Fruit fly (Drosophila melanogaster) whole organism, embryonic: ENCODE data around the gene Ir31a.

Experiments
- Ada2b ChIP-seq: fragments of 200-800 bp; sonication (Bioruptor generic); IDR thresholded peaks from 2 replicates; pipeline ENCODE4 v1.3.6; 2022; ENCODE audit warnings: missing biosample characterization, missing genetic modification characterization
- Adf1 ChIP-seq: fragments of 200-800 bp; sonication (Bioruptor generic); IDR thresholded peaks from 2 replicates; pipeline ENCODE4 v1.3.6; 2022; ENCODE audit warnings: missing biosample characterization, missing genetic modification characterization
- B-H1 ChIP-seq: fragments of 200-800 bp; sonication (Bioruptor generic); IDR thresholded peaks from 3 replicates; pipeline ENCODE4 v1.3.6; 2022; ENCODE audit warnings: missing biosample characterization, missing genetic modification characterization
- Bteb2 ChIP-seq: fragments of 200-800 bp; sonication (Bioruptor generic); optimal IDR thresholded peaks from 2 replicates; lab custom pipeline; 2016; ENCODE audit warnings: missing biosample characterization, missing genetic modification characterization
- CG10209 ChIP-seq: fragments of 200-800 bp; sonication (Bioruptor generic); optimal IDR thresholded peaks from 3 replicates; lab custom pipeline; 2017; ENCODE audit warnings: missing biosample characterization, mild to moderate bottlenecking, missing genetic modification characterization, missing genetic modification reagents
- CG11695 ChIP-seq: fragments of 200-800 bp; sonication (Bioruptor generic); IDR thresholded peaks from 3 replicates; pipeline ENCODE4 v1.3.6; 2022; ENCODE audit warnings: missing biosample characterization, missing genetic modification characterization
- CG11723 ChIP-seq: fragments of 200-800 bp; sonication (Bioruptor generic); optimal IDR thresholded peaks from 2 replicates; lab custom pipeline; 2017; ENCODE audit warnings: missing biosample characterization, mild to moderate bottlenecking, missing genetic modification characterization
- CG13424 ChIP-seq: fragments of 200-800 bp; sonication (Bioruptor generic); optimal IDR thresholded peaks from 2 replicates; lab custom pipeline; 2019; ENCODE audit warnings: missing biosample characterization, mild to moderate bottlenecking, missing genetic modification characterization, moderate library complexity
- CG15011 ChIP-seq: fragments of 200-800 bp; sonication (Bioruptor generic); optimal IDR thresholded peaks from 3 replicates; lab custom pipeline; 2018; ENCODE audit warnings: missing biosample characterization, mild to moderate bottlenecking, missing genetic modification characterization
- CG17186 ChIP-seq: fragments of 200-800 bp; sonication (Bioruptor generic); optimal IDR thresholded peaks from 3 replicates; lab custom pipeline; 2017; ENCODE audit warnings: missing biosample characterization, missing genetic modification reagents, missing genetic modification characterization
- CG1832 ChIP-seq: fragments of 200-800 bp; sonication (Bioruptor generic); optimal IDR thresholded peaks from 2 replicates; lab custom pipeline; 2017; ENCODE audit warnings: missing biosample characterization, mild to moderate bottlenecking, missing genetic modification characterization, inconsistent platforms
- CG2712 ChIP-seq: fragments of 200-800 bp; optimal IDR thresholded peaks from 3 replicates; lab custom pipeline; 2019; ENCODE audit warnings: missing biosample characterization, mild to moderate bottlenecking, missing genetic modification characterization, moderate library complexity
- CG3065 ChIP-seq: fragments of 200-800 bp; sonication (Bioruptor generic); optimal IDR thresholded peaks from 2 replicates; lab custom pipeline; 2016; ENCODE audit warnings: missing biosample characterization, missing genetic modification characterization
- CG31224 ChIP-seq: fragments of 200-800 bp; sonication (Bioruptor generic); IDR thresholded peaks from 2 replicates; pipeline ENCODE4 v1.3.6; 2022; ENCODE audit warnings: missing biosample characterization, missing genetic modification characterization
- CG3163 ChIP-seq: fragments of 200-800 bp; sonication (Bioruptor generic); optimal IDR thresholded peaks from 3 replicates; lab custom pipeline; 2016; ENCODE audit warnings: missing biosample characterization, missing genetic modification characterization
- CG32532 ChIP-seq: fragments of 200-800 bp; sonication (Bioruptor generic); IDR thresholded peaks from 2 replicates; pipeline ENCODE4 v1.3.6; 2022; ENCODE audit warnings: missing biosample characterization, missing genetic modification characterization
- CG4820 ChIP-seq: fragments of 200-800 bp; sonication (Bioruptor generic); optimal IDR thresholded peaks from 3 replicates; lab custom pipeline; 2016; ENCODE audit warnings: missing biosample characterization, missing genetic modification characterization
- CG7786 ChIP-seq: fragments of 200-800 bp; sonication (Bioruptor generic); optimal IDR thresholded peaks from 2 replicates; lab custom pipeline; 2016; ENCODE audit warnings: missing biosample characterization, missing genetic modification characterization
- CG8359 ChIP-seq: fragments of 200-800 bp; sonication (Bioruptor generic); optimal IDR thresholded peaks from 2 replicates; lab custom pipeline; 2017; ENCODE audit warnings: missing biosample characterization, mild to moderate bottlenecking, missing genetic modification characterization, borderline replicate concordance
- CG9817 ChIP-seq: fragments of 200-800 bp; sonication (Bioruptor generic); optimal IDR thresholded peaks from 2 replicates; lab custom pipeline; 2018; ENCODE audit warnings: missing biosample characterization, mild to moderate bottlenecking, missing genetic modification characterization, moderate library complexity
- Chrac-16 ChIP-seq: fragments of 200-800 bp; sonication (Bioruptor generic); optimal IDR thresholded peaks from 3 replicates; lab custom pipeline; 2016; ENCODE audit warnings: missing biosample characterization, missing genetic modification characterization
- D19B ChIP-seq: fragments of 200-800 bp; sonication (Bioruptor generic); optimal IDR thresholded peaks from 2 replicates; lab custom pipeline; 2017; ENCODE audit warnings: missing biosample characterization, mild to moderate bottlenecking, missing genetic modification characterization
- Dip3 ChIP-seq: fragments of 200-800 bp; sonication (Bioruptor generic); optimal IDR thresholded peaks from 3 replicates; lab custom pipeline; 2016; ENCODE audit warnings: missing biosample characterization, missing genetic modification characterization
- E2f2 ChIP-seq: fragments of 200-800 bp; sonication (Bioruptor generic); IDR thresholded peaks from 2 replicates; pipeline ENCODE4 v1.3.6; 2022; ENCODE audit warnings: missing biosample characterization, missing genetic modification characterization
- HLH4C ChIP-seq: fragments of 200-800 bp; sonication (Bioruptor generic); IDR thresholded peaks from 3 replicates; pipeline ENCODE4 v1.3.6; 2022; ENCODE audit warnings: missing biosample characterization, missing genetic modification characterization; ENCODE audit not compliant: partially characterized antibody
- HmgZ ChIP-seq: fragments of 200-800 bp; sonication (Bioruptor generic); optimal IDR thresholded peaks from 2 replicates; lab custom pipeline; 2018; ENCODE audit warnings: missing biosample characterization, mild to moderate bottlenecking, missing genetic modification characterization
- Hsf ChIP-seq: fragments of 200-800 bp; sonication (Bioruptor generic); optimal IDR thresholded peaks from 3 replicates; lab custom pipeline; 2016; ENCODE audit warnings: missing biosample characterization, missing genetic modification characterization
- Nf-YA ChIP-seq: fragments of 200-800 bp; sonication (Bioruptor generic); IDR thresholded peaks from 2 replicates; pipeline ENCODE4 v1.3.6; 2022; ENCODE audit warnings: missing biosample characterization, missing genetic modification characterization
- Nf-YC ChIP-seq: fragments of 200-800 bp; optimal IDR thresholded peaks from 3 replicates; lab custom pipeline; 2019; ENCODE audit warnings: missing biosample characterization, mild to moderate bottlenecking, missing genetic modification characterization, moderate library complexity
- PHDP ChIP-seq: fragments of 200-800 bp; sonication (Bioruptor generic); optimal IDR thresholded peaks from 3 replicates; lab custom pipeline; 2018; ENCODE audit warnings: missing biosample characterization, mild to moderate bottlenecking, missing genetic modification characterization, moderate library complexity
- Spps ChIP-seq: fragments of 200-800 bp; sonication (Bioruptor generic); optimal IDR thresholded peaks from 2 replicates; lab custom pipeline; 2018; ENCODE audit warnings: missing biosample characterization, mild to moderate bottlenecking, missing genetic modification characterization
- Xbp1 ChIP-seq: fragments of 200-800 bp; sonication (Bioruptor generic); optimal IDR thresholded peaks from 3 replicates; lab custom pipeline; 2016; ENCODE audit warnings: missing biosample characterization, mild to moderate bottlenecking, missing genetic modification characterization
- chinmo ChIP-seq: fragments of 200-800 bp; sonication (Bioruptor generic); IDR thresholded peaks from 4 replicates; pipeline ENCODE4 v1.3.6; 2022; ENCODE audit warnings: missing biosample characterization, missing genetic modification characterization; ENCODE audit not compliant: partially characterized antibody
- danr ChIP-seq: fragments of 200-800 bp; sonication (Bioruptor generic); IDR thresholded peaks from 2 replicates; pipeline ENCODE4 v1.3.6; 2022; ENCODE audit warnings: missing biosample characterization, missing genetic modification characterization
- dm ChIP-seq: fragments of 200-800 bp; sonication (Bioruptor generic); optimal IDR thresholded peaks from 3 replicates; lab custom pipeline; 2016; ENCODE audit warnings: missing biosample characterization, missing genetic modification characterization
- ems ChIP-seq: fragments of 200-800 bp; sonication (Bioruptor generic); optimal IDR thresholded peaks from 3 replicates; lab custom pipeline; 2016; ENCODE audit warnings: missing biosample characterization, missing genetic modification characterization
- en ChIP-seq: fragments of 200-800 bp; sonication (Bioruptor generic); optimal IDR thresholded peaks from 2 replicates; lab custom pipeline; 2016; ENCODE audit warnings: missing biosample characterization, missing genetic modification characterization
- exex ChIP-seq: fragments of 200-800 bp; sonication (Bioruptor generic); optimal IDR thresholded peaks from 4 replicates; lab custom pipeline; 2018; ENCODE audit warnings: missing biosample characterization, mild to moderate bottlenecking, missing genetic modification characterization, moderate library complexity
- gt ChIP-seq: fragments of 200-800 bp; sonication (Bioruptor generic); IDR thresholded peaks from 2 replicates; pipeline ENCODE4 v1.3.6; 2022; ENCODE audit warnings: missing biosample characterization, missing genetic modification characterization
- lov ChIP-seq, 2 experiments: fragments of 200-800 bp in 1 of 2; fragments of >200 bp in 1 of 2; sonication (Bioruptor generic) in 1 of 2; IDR thresholded peaks in 1 of 2; optimal IDR thresholded peaks in 1 of 2; 2 replicates in 1 of 2; 3 replicates in 1 of 2; pipeline versions ENCODE4 v1.3.6 to Lab custom; 2017 to 2022; ENCODE audit warnings: missing biosample characterization in 1 of 2, missing genetic modification characterization in 1 of 2
- mam ChIP-seq: fragments of 200-800 bp; sonication (Bioruptor generic); optimal IDR thresholded peaks from 3 replicates; lab custom pipeline; 2016; ENCODE audit warnings: missing biosample characterization, missing genetic modification characterization
- onecut ChIP-seq: fragments of 200-800 bp; sonication (Bioruptor generic); IDR thresholded peaks from 2 replicates; pipeline ENCODE4 v1.3.6; 2022; ENCODE audit warnings: missing biosample characterization, missing genetic modification characterization
- pfk ChIP-seq: fragments of 200-800 bp; sonication (Bioruptor generic); optimal IDR thresholded peaks from 2 replicates; lab custom pipeline; 2018; ENCODE audit warnings: missing biosample characterization, mild to moderate bottlenecking, missing genetic modification characterization, moderate library complexity
- pnt ChIP-seq: fragments of 200-800 bp; sonication (Bioruptor generic); optimal IDR thresholded peaks from 3 replicates; lab custom pipeline; 2016; ENCODE audit warnings: missing biosample characterization, missing genetic modification characterization
- psq ChIP-seq: fragments of 200-800 bp; sonication (Bioruptor generic); optimal IDR thresholded peaks from 2 replicates; lab custom pipeline; 2017; ENCODE audit warnings: missing biosample characterization, missing genetic modification characterization
- ranshi ChIP-seq: fragments of 200-800 bp; sonication (Bioruptor generic); IDR thresholded peaks from 2 replicates; pipeline ENCODE4 v1.3.6; 2022; ENCODE audit warnings: missing biosample characterization, missing genetic modification characterization
- sc ChIP-seq, 3 experiments: fragments of >200 bp in 2 of 3; fragments of 200-800 bp in 1 of 3; sonication (Bioruptor generic) in 1 of 3; optimal IDR thresholded peaks; 2 replicates in 2 of 3; 3 replicates in 1 of 3; lab custom pipeline; 2017; ENCODE audit warnings: mild to moderate bottlenecking in 1 of 3, missing biosample characterization in 1 of 3, missing genetic modification characterization in 1 of 3, missing genetic modification reagents in 1 of 3
- schlank ChIP-seq: fragments of 200-800 bp; sonication (Bioruptor generic); optimal IDR thresholded peaks from 2 replicates; lab custom pipeline; 2018; ENCODE audit warnings: missing biosample characterization, mild to moderate bottlenecking, missing genetic modification characterization
- z ChIP-seq: fragments of 200-800 bp; sonication (Bioruptor generic); IDR thresholded peaks from 3 replicates; pipeline ENCODE4 v1.3.6; 2022; ENCODE audit warnings: missing biosample characterization, missing genetic modification characterization
- zfh2 ChIP-seq: fragments of 200-800 bp; sonication (Bioruptor generic); optimal IDR thresholded peaks from 2 replicates; lab custom pipeline; 2016; ENCODE audit warnings: missing biosample characterization, missing genetic modification characterization

The Ir31a gene

DNA sequence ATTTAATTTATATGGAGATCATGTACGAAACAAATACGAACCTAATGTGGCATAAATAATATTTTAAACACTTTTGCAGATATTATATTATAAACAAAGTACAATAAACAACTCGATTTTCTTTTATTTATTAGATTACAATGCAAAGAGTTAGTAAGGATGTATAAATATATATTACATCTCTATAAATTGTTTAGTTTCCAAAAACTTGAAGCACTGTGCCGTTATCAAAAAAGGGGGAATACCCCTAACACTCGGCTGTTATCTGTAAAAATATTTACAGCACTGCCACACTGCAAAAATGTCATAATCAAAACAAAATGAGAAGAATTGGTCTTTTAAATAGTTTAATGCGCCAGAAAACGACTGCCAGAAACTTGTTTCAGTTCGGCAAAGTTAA lies 23.2 kb downstream of the Ir31a start, which contains the start of gene CG5188 (continued):
- TF ChIP-seq Xbp1 (peak; percentile 57), Spps (tag; lab: Kevin White, UChicago) (no peak), CG31224 (GFP tag; lab: Robert Waterston, UW) (0 out of 2 replicates have a peak, but pooled peaks have one; percentile 27), schlank (tag; lab: Kevin White, UChicago) (no peak), pfk (GFP tag; lab: Kevin White, UChicago) (no peak), HmgZ (peak; percentile 40), PHDP (tag; lab: Kevin White, UChicago) (peak; percentile 63), CG17186 (GFP tag; lab: Kevin White, UChicago) (no peak), Adf1 (no peak), CG11695 (peak; percentile 66; the same call in 2 of the 3 replicates), mam (peak; percentile 44), D19B (no peak), ranshi (GFP tag; lab: Robert Waterston, UW) (peak; percentile 59; the same call in 1 of the 2 replicates), gt (GFP tag; lab: Robert Waterston, UW) (no peak), chinmo (GFP tag; lab: Robert Waterston, UW) (0 out of 4 replicates have a peak, but pooled peaks have one; percentile 20), sc (optimal IDR thresholded peaks at IDR 0.05; lab: Kevin White, UChicago) (no peak), sc (GFP tag; optimal IDR thresholded peaks at IDR 0.05; lab: Kevin White, UChicago) (no peak), CG3065 (GFP tag; lab: Kevin White, UChicago) (no peak), B-H1 (GFP tag; lab: Robert Waterston, UW) (no peak; the same call in 2 of the 3 replicates), danr (no peak), Nf-YA (no peak), ems (GFP tag; lab: Kevin White, UChicago) (no peak), Dip3 (GFP tag; lab: Kevin White, UChicago) (no peak), zfh2 (GFP tag; lab: Kevin White, UChicago) (no peak), pnt (peak; percentile 17), CG8359 (GFP tag; lab: Kevin White, UChicago) (no peak), CG9817 (tag; lab: Kevin White, UChicago) (no peak), Ada2b (peak; percentile 62), CG15011 (no peak), en (GFP tag; lab: Kevin White, UChicago) (no peak), CG13424 (tag; lab: Kevin White, UChicago) (peak; percentile 64), CG3163 (GFP tag; lab: Kevin White, UChicago) (no peak), HLH4C (GFP tag; lab: Robert Waterston, UW) (no peak), CG1832 (GFP tag; lab: Kevin White, UChicago) (no peak), exex (tag; lab: Kevin White, UChicago) (no peak), CG2712 (tag; lab: Kevin White, UChicago) (peak; percentile 65), psq (GFP tag; lab: Kevin White, UChicago) (no peak), Nf-YC (peak; percentile 45), lov (optimal IDR thresholded peaks at IDR 0.05; lab: Kevin White, UChicago) (no peak), lov (GFP tag; IDR thresholded peaks at IDR 0.05; lab: Robert Waterston, UW) (no peak), E2f2 (GFP tag; lab: Robert Waterston, UW) (peak; percentile 36; the same call in 1 of the 2 replicates), onecut (GFP tag; lab: Robert Waterston, UW) (no peak), CG7786 (GFP tag; lab: Kevin White, UChicago) (no peak), Chrac-16 (GFP tag; lab: Kevin White, UChicago) (peak; percentile 19), z (GFP tag; lab: Robert Waterston, UW) (no peak), CG11723 (no peak), CG4820 (peak; percentile 31), dm (no peak), CG32532 (peak; percentile 75), CG10209 (GFP tag; lab: Kevin White, UChicago) (no peak), Bteb2 (no peak), Hsf (GFP tag; lab: Kevin White, UChicago) (peak; percentile 27)
